Worm (Caenorhabditis elegans) whole organism, L2 larva: ENCODE results near the gene srw-113.
A peak's percentile ranks its signal among the peaks of the same experiment; 100 is the strongest.

ENCODE experiments used
- alr-1 ChIP-seq: fragments of 150-350 bp; optimal IDR thresholded peaks from 2 replicates; lab custom pipeline; 2014; ENCODE audit warnings: missing biosample characterization, missing genetic modification characterization
- aly-2 ChIP-seq: fragments of 150-350 bp; optimal IDR thresholded peaks from 2 replicates; lab custom pipeline; 2014; ENCODE audit warnings: missing biosample characterization, missing genetic modification characterization
- ama-1 ChIP-seq: fragments of 150-350 bp; optimal IDR thresholded peaks from 2 replicates; lab custom pipeline; 2018; ENCODE audit warnings: inconsistent platforms
- blmp-1 ChIP-seq: sonication (generic microtip); optimal IDR thresholded peaks from 2 replicates; lab custom pipeline; 2017; ENCODE audit warnings: missing genetic modification characterization, mild to moderate bottlenecking, missing compliant biosample characterization, antibody characterized with exemption, moderate library complexity; ENCODE audit not compliant: insufficient read depth
- ceh-16 ChIP-seq: fragments of 150-350 bp; optimal IDR thresholded peaks from 2 replicates; lab custom pipeline; 2014; ENCODE audit warnings: missing biosample characterization, missing genetic modification characterization
- crh-2 ChIP-seq: sonication (generic microtip); optimal IDR thresholded peaks from 2 replicates; lab custom pipeline; 2017; ENCODE audit warnings: missing biosample characterization, missing genetic modification characterization
- elt-1 ChIP-seq: fragments of 150-350 bp; optimal IDR thresholded peaks from 2 replicates; lab custom pipeline; 2014; ENCODE audit warnings: missing biosample characterization, missing genetic modification characterization
- elt-3 ChIP-seq: sonication (generic microtip); optimal IDR thresholded peaks from 2 replicates; lab custom pipeline; 2017; ENCODE audit warnings: missing biosample characterization, missing genetic modification characterization
- fos-1 ChIP-seq: fragments of 150-350 bp; optimal IDR thresholded peaks from 2 replicates; lab custom pipeline; 2014; ENCODE audit warnings: missing biosample characterization, missing genetic modification characterization
- lin-13 ChIP-seq: fragments of 150-350 bp; optimal IDR thresholded peaks from 2 replicates; lab custom pipeline; 2014; ENCODE audit warnings: missing biosample characterization, missing genetic modification reagents, missing genetic modification characterization
- lsy-2 ChIP-seq, 2 experiments: fragments of 150-350 bp in 1 of 2; sonication (generic microtip) in 1 of 2; optimal IDR thresholded peaks; 2 replicates each; lab custom pipeline; 2014 to 2017; ENCODE audit warnings: missing biosample characterization in 2 of 2, missing genetic modification characterization in 2 of 2
- mdl-1 ChIP-seq, 2 experiments: fragments of 150-350 bp in 1 of 2; sonication (generic microtip) in 1 of 2; optimal IDR thresholded peaks; 2 replicates each; lab custom pipeline; 2017; ENCODE audit warnings: missing biosample characterization in 2 of 2, missing genetic modification characterization in 2 of 2
- nhr-10 ChIP-seq: sonication (generic microtip); optimal IDR thresholded peaks from 2 replicates; lab custom pipeline; 2017; ENCODE audit warnings: missing biosample characterization, missing genetic modification characterization
- nhr-11 ChIP-seq: fragments of 150-350 bp; optimal IDR thresholded peaks from 2 replicates; lab custom pipeline; 2014; ENCODE audit warnings: missing biosample characterization, missing genetic modification characterization
- nhr-129 ChIP-seq: fragments of 150-350 bp; optimal IDR thresholded peaks from 2 replicates; lab custom pipeline; 2014; ENCODE audit warnings: missing biosample characterization, missing genetic modification characterization
- nhr-21 ChIP-seq: fragments of 150-350 bp; optimal IDR thresholded peaks from 2 replicates; lab custom pipeline; 2014; ENCODE audit warnings: missing biosample characterization, missing genetic modification characterization
- nhr-237 ChIP-seq: fragments of 150-350 bp; optimal IDR thresholded peaks from 2 replicates; lab custom pipeline; 2014; ENCODE audit warnings: missing biosample characterization, missing genetic modification characterization
- nhr-25 ChIP-seq: fragments of 150-350 bp; sonication (generic microtip); optimal IDR thresholded peaks from 3 replicates; lab custom pipeline; 2014; ENCODE audit warnings: missing biosample characterization, missing genetic modification characterization
- sma-9 ChIP-seq, 2 experiments: fragments of 150-350 bp in 1 of 2; sonication (generic microtip) in 1 of 2; optimal IDR thresholded peaks; 2 replicates each; lab custom pipeline; 2014 to 2016; ENCODE audit warnings: missing genetic modification characterization in 2 of 2, mild to moderate bottlenecking in 1 of 2, missing biosample characterization in 1 of 2, missing compliant biosample characterization in 1 of 2, missing genetic modification reagents in 1 of 2, moderate library complexity in 1 of 2
- unc-55 ChIP-seq: fragments of 150-350 bp; sonication (generic microtip); optimal IDR thresholded peaks from 3 replicates; lab custom pipeline; 2014; ENCODE audit warnings: missing biosample characterization, missing genetic modification reagents, missing genetic modification characterization

Gene srw-113

DNA sequence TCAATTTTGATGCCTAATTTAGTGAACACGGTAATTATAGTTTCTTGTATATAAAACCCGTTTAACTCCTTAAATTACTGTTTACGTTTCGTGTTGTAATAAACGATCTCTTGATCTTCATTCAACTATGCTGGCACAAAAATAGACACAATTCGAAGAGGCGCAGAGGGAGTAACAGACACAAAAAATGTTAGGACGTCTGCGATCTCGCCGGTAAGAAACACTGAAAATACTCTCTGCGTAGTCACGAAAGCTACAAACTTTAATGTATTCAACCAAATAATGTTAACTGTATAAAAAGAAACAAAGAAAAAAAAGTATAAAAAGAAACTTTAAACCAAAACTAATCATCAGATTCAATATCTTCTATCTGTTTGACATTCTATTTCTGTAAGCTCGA, 47.9 kb downstream of the srw-113 start, which contains the start of gene dhs-23:
Gene dhs-23 (plus strand): TSS at position 363 of the 400 bp plus-strand sequence.
- TF ChIP-seq lsy-2 (tag; optimal IDR thresholded peaks at IDR 0.05; lab: Kevin White, UChicago) (no peak), sma-9 (GFP tag; optimal IDR thresholded peaks at IDR 0.05; lab: Kevin White, UChicago) (no peak), sma-9 (tag; optimal IDR thresholded peaks at IDR 0.05; lab: Kevin White, UChicago) (no peak), fos-1 (tag; lab: Kevin White, UChicago) (peak; percentile 1)

ce11 chrV:15383739-15384138, 50.8 kb downstream of the srw-113 start, which contains the start of gene str-88:
Gene str-88, minus strand, starts transcription at chrV:15383839.
- TF ChIP-seq nhr-237, result no peak
- TF ChIP-seq unc-55 (GFP tag; lab: Kevin White, UChicago), result no peak
- TF ChIP-seq elt-1 (tag; lab: Kevin White, UChicago), result no peak
- no peak for TF ChIP-seq nhr-25 (tag; lab: Kevin White, UChicago)
- no peak for TF ChIP-seq ceh-16 (tag; lab: Kevin White, UChicago)
- TF ChIP-seq nhr-21, result no peak
- TF ChIP-seq elt-3 (tag; lab: Kevin White, UChicago), result no peak
- TF ChIP-seq nhr-10 (tag; lab: Kevin White, UChicago), result no peak
- no peak for TF ChIP-seq alr-1
- TF ChIP-seq aly-2, result no peak
- TF ChIP-seq lin-13, result no peak
- no peak for TF ChIP-seq blmp-1 (tag; lab: Kevin White, UChicago)
- no peak for TF ChIP-seq ama-1
- TF ChIP-seq crh-2 (tag; lab: Kevin White, UChicago), result no peak
- TF ChIP-seq nhr-129 (tag; lab: Kevin White, UChicago), result no peak
- TF ChIP-seq mdl-1 (tag; optimal IDR thresholded peaks at IDR 0.05; lab: Kevin White, UChicago), result no peak
- TF ChIP-seq nhr-11, result no peak
